Fruit fly (Drosophila melanogaster) whole organism, embryonic: ENCODE results near the gene ab.

Experiments
- Abd-B ChIP-seq: fragments of 200-800 bp; sonication (Bioruptor generic); optimal IDR thresholded peaks from 2 replicates; lab custom pipeline; 2018; ENCODE audit warnings: missing biosample characterization, mild to moderate bottlenecking, missing genetic modification characterization, moderate library complexity
- B-H2 ChIP-seq: fragments of 200-800 bp; sonication (Bioruptor generic); optimal IDR thresholded peaks from 2 replicates; lab custom pipeline; 2018; ENCODE audit warnings: missing biosample characterization, mild to moderate bottlenecking, missing genetic modification characterization
- Blimp-1 ChIP-seq: fragments of 200-800 bp; sonication (Bioruptor generic); optimal IDR thresholded peaks from 3 replicates; lab custom pipeline; 2018; ENCODE audit warnings: missing biosample characterization, missing genetic modification characterization, mild to moderate bottlenecking, moderate library complexity, missing genetic modification reagents
- CG10979 ChIP-seq: fragments of 200-800 bp; sonication (Bioruptor generic); optimal IDR thresholded peaks from 2 replicates; lab custom pipeline; 2018; ENCODE audit warnings: missing biosample characterization, mild to moderate bottlenecking, missing genetic modification characterization, moderate library complexity
- CG12155 ChIP-seq: fragments of 200-800 bp; sonication (Bioruptor generic); optimal IDR thresholded peaks from 3 replicates; lab custom pipeline; 2016; ENCODE audit warnings: missing biosample characterization, missing genetic modification characterization
- CG12744 ChIP-seq: fragments of 200-800 bp; sonication (Bioruptor generic); optimal IDR thresholded peaks from 2 replicates; lab custom pipeline; 2016; ENCODE audit warnings: missing biosample characterization, missing genetic modification characterization
- CG13424 ChIP-seq: fragments of 200-800 bp; sonication (Bioruptor generic); optimal IDR thresholded peaks from 2 replicates; lab custom pipeline; 2019; ENCODE audit warnings: missing biosample characterization, mild to moderate bottlenecking, missing genetic modification characterization, moderate library complexity
- CG13775 ChIP-seq: fragments of 200-800 bp; sonication (Bioruptor generic); optimal IDR thresholded peaks from 3 replicates; lab custom pipeline; 2017; ENCODE audit warnings: missing biosample characterization, mild to moderate bottlenecking, missing genetic modification characterization
- CG14667 ChIP-seq: fragments of 200-800 bp; sonication (Bioruptor generic); IDR thresholded peaks from 2 replicates; pipeline ENCODE4 v1.3.6; 2022; ENCODE audit warnings: missing biosample characterization, missing genetic modification characterization
- CG15696 ChIP-seq: fragments of 200-800 bp; sonication (Bioruptor generic); optimal IDR thresholded peaks from 2 replicates; lab custom pipeline; 2019; ENCODE audit warnings: missing biosample characterization, mild to moderate bottlenecking, missing genetic modification characterization, moderate library complexity
- CG1647 ChIP-seq: fragments of 200-800 bp; sonication (Bioruptor generic); optimal IDR thresholded peaks from 3 replicates; lab custom pipeline; 2016; ENCODE audit warnings: missing biosample characterization, missing genetic modification characterization
- CG18599 ChIP-seq: fragments of 200-800 bp; sonication (Bioruptor generic); optimal IDR thresholded peaks from 3 replicates; lab custom pipeline; 2017; ENCODE audit warnings: missing biosample characterization, missing genetic modification characterization, mild to moderate bottlenecking, moderate library complexity, missing genetic modification reagents
- CG30431 ChIP-seq: fragments of 200-800 bp; sonication (Bioruptor generic); optimal IDR thresholded peaks from 2 replicates; lab custom pipeline; 2017; ENCODE audit warnings: missing biosample characterization, missing genetic modification characterization
- CG6654 ChIP-seq: fragments of 200-800 bp; sonication (Bioruptor generic); optimal IDR thresholded peaks from 2 replicates; lab custom pipeline; 2017; ENCODE audit warnings: missing biosample characterization, mild to moderate bottlenecking, missing genetic modification characterization
- CG6791 ChIP-seq: fragments of 200-800 bp; sonication (Bioruptor generic); IDR thresholded peaks from 3 replicates; pipeline ENCODE4 v1.3.6; 2022; ENCODE audit warnings: missing biosample characterization, missing genetic modification characterization; ENCODE audit not compliant: partially characterized antibody
- CG8281 ChIP-seq: fragments of 200-800 bp; sonication (Bioruptor generic); optimal IDR thresholded peaks from 2 replicates; lab custom pipeline; 2018; ENCODE audit warnings: missing biosample characterization, mild to moderate bottlenecking, missing genetic modification characterization, moderate library complexity
- CG9817 ChIP-seq: fragments of 200-800 bp; sonication (Bioruptor generic); optimal IDR thresholded peaks from 2 replicates; lab custom pipeline; 2018; ENCODE audit warnings: missing biosample characterization, mild to moderate bottlenecking, missing genetic modification characterization, moderate library complexity
- CG9876 ChIP-seq: fragments of 200-800 bp; sonication (Bioruptor generic); optimal IDR thresholded peaks from 2 replicates; lab custom pipeline; 2016; ENCODE audit warnings: missing biosample characterization, missing genetic modification characterization
- D19A ChIP-seq: fragments of 200-800 bp; optimal IDR thresholded peaks from 3 replicates; lab custom pipeline; 2019; ENCODE audit warnings: missing biosample characterization, mild to moderate bottlenecking, missing genetic modification characterization, moderate library complexity
- Dref ChIP-seq: fragments of 200-800 bp; sonication (Bioruptor generic); IDR thresholded peaks from 2 replicates; pipeline ENCODE4 v1.3.6; 2022; ENCODE audit warnings: missing biosample characterization, missing genetic modification characterization
- Gug ChIP-seq: fragments of 200-800 bp; sonication (Bioruptor generic); IDR thresholded peaks from 4 replicates; pipeline ENCODE4 v1.3.6; 2022; ENCODE audit warnings: missing biosample characterization, missing genetic modification characterization
- HHEX ChIP-seq: fragments of 200-800 bp; sonication (Bioruptor generic); optimal IDR thresholded peaks from 3 replicates; lab custom pipeline; 2017; ENCODE audit warnings: missing biosample characterization, mild to moderate bottlenecking, missing genetic modification characterization, missing genetic modification reagents
- HLH3B ChIP-seq: fragments of 200-800 bp; sonication (Bioruptor generic); IDR thresholded peaks from 2 replicates; pipeline ENCODE4 v1.3.6; 2022; ENCODE audit warnings: missing biosample characterization, missing genetic modification characterization
- Max ChIP-seq: fragments of 200-800 bp; sonication (Bioruptor generic); optimal IDR thresholded peaks from 2 replicates; lab custom pipeline; 2016; ENCODE audit warnings: missing biosample characterization, mild to moderate bottlenecking, missing genetic modification characterization
- Mrtf ChIP-seq: fragments of 200-800 bp; sonication (Bioruptor generic); IDR thresholded peaks from 3 replicates; pipeline ENCODE4 v1.3.6; 2022; ENCODE audit warnings: missing biosample characterization, missing genetic modification characterization
- NfI ChIP-seq: fragments of 200-800 bp; sonication (Bioruptor generic); optimal IDR thresholded peaks from 3 replicates; lab custom pipeline; 2018; ENCODE audit warnings: missing biosample characterization, mild to moderate bottlenecking, missing genetic modification characterization, moderate library complexity
- Optix ChIP-seq: fragments of 200-800 bp; sonication (Bioruptor generic); IDR thresholded peaks from 3 replicates; pipeline ENCODE4 v1.3.6; 2022; ENCODE audit warnings: missing biosample characterization, missing genetic modification characterization
- Ravus ChIP-seq: fragments of 200-800 bp; sonication (Bioruptor generic); IDR thresholded peaks from 2 replicates; pipeline ENCODE4 v1.3.6; 2022; ENCODE audit warnings: missing biosample characterization, missing genetic modification characterization
- Stat92E ChIP-seq, 3 experiments: fragments of >200 bp in 2 of 3; fragments of 200-800 bp in 1 of 3; sonication (Bioruptor generic) in 1 of 3; optimal IDR thresholded peaks; 2 replicates each; lab custom pipeline; 2017 to 2019; ENCODE audit warnings: missing biosample characterization in 3 of 3, missing genetic modification characterization in 3 of 3, mild to moderate bottlenecking in 1 of 3, moderate library complexity in 1 of 3
- Taf1 ChIP-seq: fragments of 200-800 bp; sonication (Bioruptor generic); IDR thresholded peaks from 2 replicates; pipeline ENCODE4 v1.3.6; 2022; ENCODE audit warnings: missing biosample characterization, missing genetic modification characterization
- Xrp1 ChIP-seq: fragments of 200-800 bp; sonication (Bioruptor generic); IDR thresholded peaks from 2 replicates; pipeline ENCODE4 v1.3.6; 2022; ENCODE audit warnings: missing biosample characterization, missing genetic modification characterization
- ase ChIP-seq: fragments of 200-800 bp; sonication (Bioruptor generic); IDR thresholded peaks from 3 replicates; pipeline ENCODE4 v1.3.6; 2022; ENCODE audit warnings: missing biosample characterization, missing genetic modification characterization
- bsh ChIP-seq, 2 experiments: fragments of 200-800 bp; sonication (Bioruptor generic); optimal IDR thresholded peaks; 2 replicates each; lab custom pipeline; 2017 to 2018; ENCODE audit warnings: mild to moderate bottlenecking in 2 of 2, missing biosample characterization in 2 of 2, missing genetic modification characterization in 2 of 2, moderate library complexity in 1 of 2
- crp ChIP-seq, 2 experiments: fragments of 200-800 bp; sonication (Bioruptor generic); optimal IDR thresholded peaks; 2 replicates in 1 of 2; 3 replicates in 1 of 2; lab custom pipeline; 2017; ENCODE audit warnings: missing biosample characterization in 2 of 2, missing genetic modification characterization in 2 of 2, mild to moderate bottlenecking in 1 of 2, moderate library complexity in 1 of 2
- dmrt11E ChIP-seq: fragments of 200-800 bp; sonication (Bioruptor generic); optimal IDR thresholded peaks from 3 replicates; lab custom pipeline; 2018; ENCODE audit warnings: missing biosample characterization, mild to moderate bottlenecking, missing genetic modification characterization, moderate library complexity
- eyg ChIP-seq: fragments of 200-800 bp; sonication (Bioruptor generic); optimal IDR thresholded peaks from 3 replicates; lab custom pipeline; 2016; ENCODE audit warnings: missing biosample characterization, missing genetic modification characterization
- gsb ChIP-seq: fragments of 200-800 bp; sonication (Bioruptor generic); IDR thresholded peaks from 2 replicates; pipeline ENCODE4 v1.3.6; 2022; ENCODE audit warnings: missing biosample characterization, missing genetic modification characterization
- gt ChIP-seq: fragments of 200-800 bp; sonication (Bioruptor generic); IDR thresholded peaks from 2 replicates; pipeline ENCODE4 v1.3.6; 2022; ENCODE audit warnings: missing biosample characterization, missing genetic modification characterization
- ham ChIP-seq: fragments of 200-800 bp; sonication (Bioruptor generic); IDR thresholded peaks from 2 replicates; pipeline ENCODE4 v1.3.6; 2022; ENCODE audit warnings: missing biosample characterization, missing genetic modification characterization
- maf-S ChIP-seq: fragments of 200-800 bp; sonication (Bioruptor generic); optimal IDR thresholded peaks from 2 replicates; lab custom pipeline; 2016; ENCODE audit warnings: missing biosample characterization, missing genetic modification characterization
- p53 ChIP-seq: fragments of 200-800 bp; sonication (Bioruptor generic); optimal IDR thresholded peaks from 2 replicates; lab custom pipeline; 2016; ENCODE audit warnings: missing biosample characterization, missing genetic modification characterization
- pan ChIP-seq, 4 experiments: fragments of >200 bp in 3 of 4; fragments of 200-800 bp in 1 of 4; sonication (Bioruptor generic) in 1 of 4; optimal IDR thresholded peaks in 3 of 4; IDR thresholded peaks in 1 of 4; 2 replicates each; pipeline versions ENCODE4 v1.3.6 to Lab custom; 2017 to 2022; ENCODE audit warnings: missing biosample characterization in 2 of 4, missing genetic modification characterization in 2 of 4, mixed read lengths in 1 of 4
- pfk ChIP-seq: fragments of 200-800 bp; sonication (Bioruptor generic); optimal IDR thresholded peaks from 2 replicates; lab custom pipeline; 2018; ENCODE audit warnings: missing biosample characterization, mild to moderate bottlenecking, missing genetic modification characterization, moderate library complexity
- pho ChIP-seq: fragments of 200-800 bp; sonication (Bioruptor generic); optimal IDR thresholded peaks from 2 replicates; lab custom pipeline; 2016; ENCODE audit warnings: missing biosample characterization, missing genetic modification characterization
- sima ChIP-seq: fragments of 200-800 bp; sonication (Bioruptor generic); optimal IDR thresholded peaks from 2 replicates; lab custom pipeline; 2016; ENCODE audit warnings: missing biosample characterization, missing genetic modification characterization
- tio ChIP-seq: fragments of 200-800 bp; sonication (Bioruptor generic); optimal IDR thresholded peaks from 2 replicates; lab custom pipeline; 2017; ENCODE audit warnings: missing biosample characterization, missing genetic modification characterization, inconsistent platforms
- tup ChIP-seq: fragments of 200-800 bp; sonication (Bioruptor generic); optimal IDR thresholded peaks from 2 replicates; lab custom pipeline; 2016; ENCODE audit warnings: missing biosample characterization, mild to moderate bottlenecking, missing genetic modification characterization, moderate library complexity
- unc-4 ChIP-seq: fragments of 200-800 bp; sonication (Bioruptor generic); IDR thresholded peaks from 2 replicates; pipeline ENCODE4 v1.3.6; 2022; ENCODE audit warnings: missing biosample characterization, missing genetic modification characterization; ENCODE audit not compliant: partially characterized antibody
- vnd ChIP-seq: fragments of 200-800 bp; sonication (Bioruptor generic); IDR thresholded peaks from 3 replicates; pipeline ENCODE4 v1.3.6; 2022; ENCODE audit warnings: missing biosample characterization, missing genetic modification characterization; ENCODE audit not compliant: partially characterized antibody

Gene ab

DNA sequence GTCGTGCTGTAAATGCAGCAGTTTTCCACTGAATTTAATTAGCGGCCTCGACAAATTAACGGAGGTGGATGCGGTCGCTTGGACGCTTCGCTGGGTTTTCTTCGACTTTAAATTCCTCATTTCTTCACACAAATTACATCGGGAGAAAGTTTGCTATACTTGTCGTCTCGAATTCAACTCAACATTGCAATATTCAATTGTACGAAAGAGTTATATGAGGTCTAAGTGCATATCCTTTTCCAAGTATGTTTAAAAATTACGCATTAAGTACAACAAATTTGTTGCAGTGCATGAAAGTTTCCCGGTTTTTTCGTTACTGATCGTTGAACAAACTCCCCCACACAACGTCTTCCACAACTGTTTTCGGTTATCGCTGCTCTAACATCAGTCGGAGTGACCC lies 17.8 kb upstream of the ab start (continued):
- peak in 1 of 2 experiments; percentile 91 for TF ChIP-seq bsh (GFP tag; optimal IDR thresholded peaks at IDR 0.05; lab: Kevin White, UChicago)
- TF ChIP-seq Ravus (GFP tag; lab: Robert Waterston, UW): no peak
- TF ChIP-seq Gug (GFP tag; lab: Robert Waterston, UW): peak; percentile 38; the same call in 1 of the 4 replicates
- no peak for TF ChIP-seq sima (GFP tag; lab: Kevin White, UChicago)
- TF ChIP-seq Xrp1 (GFP tag; lab: Robert Waterston, UW): peak; percentile 87
- TF ChIP-seq CG30431: peak; percentile 54
- no peak for TF ChIP-seq CG12744 (GFP tag; lab: Kevin White, UChicago)
- no peak for TF ChIP-seq Abd-B (GFP tag; lab: Kevin White, UChicago)
- TF ChIP-seq HLH3B (GFP tag; lab: Robert Waterston, UW): 0 out of 2 replicates have a peak, but pooled peaks have one; percentile 42
- peak; percentile 70 for TF ChIP-seq D19A (tag; lab: Kevin White, UChicago)
- TF ChIP-seq NfI: peak; percentile 54
- TF ChIP-seq Max: no peak
- TF ChIP-seq pfk: no peak
- TF ChIP-seq CG6654 (GFP tag; lab: Kevin White, UChicago): no peak
- TF ChIP-seq unc-4 (GFP tag; lab: Robert Waterston, UW): no peak
- TF ChIP-seq tio (GFP tag; lab: Kevin White, UChicago): peak; percentile 51
- no peak for TF ChIP-seq crp (GFP tag; optimal IDR thresholded peaks at IDR 0.05; lab: Kevin White, UChicago)
- TF ChIP-seq CG1647: no peak
- TF ChIP-seq eyg (GFP tag; lab: Kevin White, UChicago): no peak
- peak; percentile 59 for TF ChIP-seq gt (GFP tag; lab: Robert Waterston, UW)
- 0 out of 3 replicates have a peak, but pooled peaks have one; percentile 45 for TF ChIP-seq ase (GFP tag; lab: Robert Waterston, UW)
- no peak for TF ChIP-seq Dref (GFP tag; lab: Robert Waterston, UW)
- TF ChIP-seq pho (GFP tag; lab: Kevin White, UChicago): no peak
- TF ChIP-seq pan (optimal IDR thresholded peaks at IDR 0.05; lab: Kevin White, UChicago): no peak
- peak in 1 of 2 experiments; percentile 60 for TF ChIP-seq pan (GFP tag; optimal IDR thresholded peaks at IDR 0.05 in 1 of 2, IDR thresholded peaks at IDR 0.05 in 1 of 2)
- TF ChIP-seq vnd (GFP tag; lab: Robert Waterston, UW): no peak
- TF ChIP-seq tup (GFP tag; lab: Kevin White, UChicago): no peak
- TF ChIP-seq Taf1 (GFP tag; lab: Robert Waterston, UW): no peak
- peak; percentile 85 for TF ChIP-seq dmrt11E (tag; lab: Kevin White, UChicago)
- no peak for TF ChIP-seq CG6791 (GFP tag; lab: Robert Waterston, UW)
- peak; percentile 37 for TF ChIP-seq CG12155 (GFP tag; lab: Kevin White, UChicago)
- peak; percentile 60 for TF ChIP-seq Blimp-1 (GFP tag; lab: Kevin White, UChicago)
- peak; percentile 32 for TF ChIP-seq CG13775 (GFP tag; lab: Kevin White, UChicago)
- peak; percentile 38; the same call in 1 of the 2 replicates for TF ChIP-seq CG14667 (GFP tag; lab: Robert Waterston, UW)
- TF ChIP-seq CG18599 (GFP tag; lab: Kevin White, UChicago): peak; percentile 17
- TF ChIP-seq Stat92E (GFP tag; optimal IDR thresholded peaks at IDR 0.05; lab: Kevin White, UChicago): no peak
- no peak for TF ChIP-seq p53 (GFP tag; lab: Kevin White, UChicago)
- no peak for TF ChIP-seq B-H2 (GFP tag; lab: Kevin White, UChicago)
- no peak for TF ChIP-seq gsb (GFP tag; lab: Robert Waterston, UW)
- no peak for TF ChIP-seq maf-S (GFP tag; lab: Kevin White, UChicago)
- peak; percentile 64 for TF ChIP-seq CG10979 (tag; lab: Kevin White, UChicago)
- TF ChIP-seq CG8281 (tag; lab: Kevin White, UChicago): no peak
- peak; percentile 70 for TF ChIP-seq CG13424
- TF ChIP-seq CG15696 (tag; lab: Kevin White, UChicago): peak; percentile 19
- peak; percentile 30 for TF ChIP-seq CG9817
- peak; percentile 48; the same call in 1 of the 3 replicates for TF ChIP-seq Optix
- TF ChIP-seq CG9876 (GFP tag; lab: Kevin White, UChicago): peak; percentile 2
- no peak for TF ChIP-seq ham (GFP tag; lab: Robert Waterston, UW)
- no peak for TF ChIP-seq Mrtf (GFP tag; lab: Robert Waterston, UW)
- TF ChIP-seq HHEX (GFP tag; lab: Kevin White, UChicago): peak; percentile 6
